Worm (Caenorhabditis elegans) whole organism, L3 larva: Measurements from ENCODE around the gene ddn-1.
A peak's percentile ranks its signal among the peaks of the same experiment; 100 is the strongest.

Source experiments
- ZK546.5 ChIP-seq: sonication (generic microtip); optimal IDR thresholded peaks from 2 replicates; lab custom pipeline; 2017; ENCODE audit warnings: missing biosample characterization, missing genetic modification characterization
- ama-1 ChIP-seq: fragments of 150-350 bp; optimal IDR thresholded peaks from 2 replicates; lab custom pipeline; 2018
- ceh-16 ChIP-seq: sonication (generic microtip); optimal IDR thresholded peaks from 2 replicates; lab custom pipeline; 2017; ENCODE audit warnings: missing biosample characterization, missing genetic modification characterization
- ceh-28 ChIP-seq: fragments of 150-350 bp; optimal IDR thresholded peaks from 2 replicates; lab custom pipeline; 2014; ENCODE audit warnings: missing biosample characterization, missing genetic modification reagents, missing genetic modification characterization
- daf-12 ChIP-seq: fragments of 150-350 bp; optimal IDR thresholded peaks from 2 replicates; lab custom pipeline; 2014; ENCODE audit warnings: missing biosample characterization, missing genetic modification reagents, missing genetic modification characterization
- egl-27 ChIP-seq: sonication (generic microtip); optimal IDR thresholded peaks from 4 replicates; lab custom pipeline; 2017; ENCODE audit warnings: missing biosample characterization, missing genetic modification reagents, missing genetic modification characterization
- egl-5 ChIP-seq: fragments of 150-350 bp; optimal IDR thresholded peaks from 2 replicates; lab custom pipeline; 2017; ENCODE audit warnings: missing biosample characterization, missing genetic modification reagents, missing genetic modification characterization, inconsistent platforms
- elt-1 ChIP-seq: fragments of 150-350 bp; optimal IDR thresholded peaks from 2 replicates; lab custom pipeline; 2014; ENCODE audit warnings: missing biosample characterization, missing genetic modification characterization
- elt-2 ChIP-seq: sonication (generic microtip); optimal IDR thresholded peaks from 2 replicates; lab custom pipeline; 2016; ENCODE audit warnings: missing genetic modification reagents, mild to moderate bottlenecking, missing genetic modification characterization, missing compliant biosample characterization
- fkh-10 ChIP-seq: sonication (generic microtip); optimal IDR thresholded peaks from 2 replicates; lab custom pipeline; 2017; ENCODE audit warnings: missing biosample characterization, missing genetic modification reagents, missing genetic modification characterization
- fkh-2 ChIP-seq: fragments of 150-350 bp; optimal IDR thresholded peaks from 2 replicates; lab custom pipeline; 2014; ENCODE audit warnings: missing biosample characterization, missing genetic modification reagents, missing genetic modification characterization
- hmg-11 ChIP-seq: sonication (generic microtip); optimal IDR thresholded peaks from 2 replicates; lab custom pipeline; 2016; ENCODE audit warnings: missing genetic modification characterization, missing compliant biosample characterization
- jun-1 ChIP-seq: fragments of 150-350 bp; optimal IDR thresholded peaks from 2 replicates; lab custom pipeline; 2014; ENCODE audit warnings: missing biosample characterization, missing genetic modification reagents, missing genetic modification characterization
- lin-15B ChIP-seq: fragments of 150-350 bp; optimal IDR thresholded peaks from 2 replicates; lab custom pipeline; 2014; ENCODE audit warnings: missing biosample characterization, missing genetic modification characterization
- lin-39 ChIP-seq: fragments of 150-350 bp; optimal IDR thresholded peaks from 2 replicates; lab custom pipeline; 2018; ENCODE audit warnings: missing biosample characterization, missing genetic modification reagents, missing genetic modification characterization
- lsy-12 ChIP-seq: sonication (generic microtip); optimal IDR thresholded peaks from 2 replicates; lab custom pipeline; 2016; ENCODE audit warnings: mild to moderate bottlenecking, missing genetic modification characterization, missing compliant biosample characterization
- mdl-1 ChIP-seq: fragments of 150-350 bp; optimal IDR thresholded peaks from 2 replicates; lab custom pipeline; 2014; ENCODE audit warnings: missing biosample characterization, missing genetic modification characterization
- nfya-1 ChIP-seq: sonication (generic microtip); optimal IDR thresholded peaks from 2 replicates; lab custom pipeline; 2017; ENCODE audit warnings: missing genetic modification characterization, mild to moderate bottlenecking, missing compliant biosample characterization, antibody characterized with exemption, moderate library complexity; ENCODE audit not compliant: insufficient read depth
- nhr-11 ChIP-seq: fragments of 150-350 bp; optimal IDR thresholded peaks from 2 replicates; lab custom pipeline; 2014; ENCODE audit warnings: missing biosample characterization, missing genetic modification characterization
- nhr-12 ChIP-seq: fragments of 150-350 bp; optimal IDR thresholded peaks from 2 replicates; lab custom pipeline; 2014; ENCODE audit warnings: missing biosample characterization, missing genetic modification characterization
- nhr-23 ChIP-seq: fragments of 150-350 bp; optimal IDR thresholded peaks from 2 replicates; lab custom pipeline; 2014; ENCODE audit warnings: missing biosample characterization, missing genetic modification reagents, missing genetic modification characterization
- nhr-43 ChIP-seq: sonication (generic microtip); optimal IDR thresholded peaks from 2 replicates; lab custom pipeline; 2016; ENCODE audit warnings: mild to moderate bottlenecking, missing genetic modification characterization, missing compliant biosample characterization; ENCODE audit not compliant: poor library complexity, severe bottlenecking
- nhr-67 ChIP-seq: fragments of 150-350 bp; optimal IDR thresholded peaks from 2 replicates; lab custom pipeline; 2014; ENCODE audit warnings: missing biosample characterization, missing genetic modification characterization
- nhr-76 ChIP-seq: fragments of 150-350 bp; sonication (generic microtip); optimal IDR thresholded peaks from 5 replicates; lab custom pipeline; 2014; ENCODE audit warnings: missing biosample characterization, missing genetic modification characterization
- pha-4 ChIP-seq: fragments of 150-350 bp; optimal IDR thresholded peaks from 2 replicates; lab custom pipeline; 2014; ENCODE audit warnings: missing biosample characterization, missing genetic modification reagents, missing genetic modification characterization
- pqm-1 ChIP-seq: fragments of 150-350 bp; optimal IDR thresholded peaks from 2 replicates; lab custom pipeline; 2017; ENCODE audit warnings: missing biosample characterization, missing genetic modification characterization, inconsistent platforms
- sea-2 ChIP-seq: fragments of 150-350 bp; sonication (generic microtip); optimal IDR thresholded peaks from 4 replicates; lab custom pipeline; 2014; ENCODE audit warnings: missing biosample characterization, missing genetic modification reagents, missing genetic modification characterization
- skn-1 ChIP-seq: fragments of 150-350 bp; optimal IDR thresholded peaks from 2 replicates; lab custom pipeline; 2014; ENCODE audit warnings: missing biosample characterization, missing genetic modification characterization
- snpc-4 ChIP-seq: fragments of 150-350 bp; optimal IDR thresholded peaks from 2 replicates; lab custom pipeline; 2014; ENCODE audit warnings: missing biosample characterization, missing genetic modification characterization
- unc-39 ChIP-seq: sonication (generic microtip); optimal IDR thresholded peaks from 4 replicates; lab custom pipeline; 2017; ENCODE audit warnings: missing biosample characterization, missing genetic modification characterization
- zag-1 ChIP-seq: fragments of 150-350 bp; optimal IDR thresholded peaks from 2 replicates; lab custom pipeline; 2014; ENCODE audit warnings: missing biosample characterization, missing genetic modification characterization
- ztf-11 ChIP-seq: fragments of 150-350 bp; optimal IDR thresholded peaks from 2 replicates; lab custom pipeline; 2014; ENCODE audit warnings: missing biosample characterization, missing genetic modification characterization

ddn-1 gene

ce11 chrV:8796889-8797288 lies 36.6 kb upstream of the ddn-1 start:
- no peak for TF ChIP-seq nhr-76 (tag; lab: Kevin White, UChicago)
- TF ChIP-seq pha-4, result peak; percentile 44

- TF ChIP-seq elt-2 (tag; lab: Kevin White, UChicago) (peak; percentile 25), fkh-10 (GFP tag; lab: Kevin White, UChicago) (no peak)
Measured at ce11 chrV:8796246-8796645, 35.9 kb upstream of the ddn-1 start.

- TF ChIP-seq nhr-12 (tag; lab: Kevin White, UChicago), result no peak
- no peak for TF ChIP-seq egl-27 (tag; lab: Kevin White, UChicago)
- no peak for TF ChIP-seq nhr-43 (tag; lab: Kevin White, UChicago)
- no peak for TF ChIP-seq nhr-67 (tag; lab: Kevin White, UChicago)
- peak; percentile 53 for TF ChIP-seq elt-2 (tag; lab: Kevin White, UChicago)
- TF ChIP-seq ceh-28 (tag; lab: Kevin White, UChicago), result no peak
- peak; percentile 86 for TF ChIP-seq pqm-1 (tag; lab: Kevin White, UChicago)
- TF ChIP-seq ama-1 (lab: Kevin White, UChicago), result no peak
- no peak for TF ChIP-seq egl-5 (tag; lab: Kevin White, UChicago)
- no peak for TF ChIP-seq nhr-76 (tag; lab: Kevin White, UChicago)
Measured at ce11 chrV:8795499-8795898, 35.2 kb upstream of the ddn-1 start.

ce11 chrV:8792814-8793213 lies 32.5 kb upstream of the ddn-1 start:
- TF ChIP-seq daf-12, result no peak
- TF ChIP-seq snpc-4, result no peak
- no peak for TF ChIP-seq ztf-11 (tag; lab: Kevin White, UChicago)
- no peak for TF ChIP-seq nhr-23 (tag; lab: Kevin White, UChicago)
- TF ChIP-seq nhr-76 (tag; lab: Kevin White, UChicago), result no peak
- no peak for TF ChIP-seq fkh-10 (GFP tag; lab: Kevin White, UChicago)
- no peak for TF ChIP-seq pqm-1 (tag; lab: Kevin White, UChicago)
- TF ChIP-seq ceh-16 (tag; lab: Kevin White, UChicago), result no peak
- no peak for TF ChIP-seq nhr-11
- TF ChIP-seq egl-5 (tag; lab: Kevin White, UChicago), result no peak
- TF ChIP-seq elt-1 (tag; lab: Kevin White, UChicago), result no peak
- TF ChIP-seq lsy-12 (tag; lab: Kevin White, UChicago), result no peak
- TF ChIP-seq mdl-1 (tag; lab: Kevin White, UChicago), result no peak
- TF ChIP-seq jun-1 (tag; lab: Kevin White, UChicago), result no peak
- no peak for TF ChIP-seq nfya-1 (tag; lab: Kevin White, UChicago)
- no peak for TF ChIP-seq zag-1 (tag; lab: Kevin White, UChicago)
- no peak for TF ChIP-seq unc-39 (tag; lab: Kevin White, UChicago)
- no peak for TF ChIP-seq fkh-2

ce11 chrV:8789345-8789744 lies 29.0 kb upstream of the ddn-1 start:
- TF ChIP-seq nhr-11, result no peak
- no peak for TF ChIP-seq ZK546.5 (tag; lab: Kevin White, UChicago)
- TF ChIP-seq nhr-12 (tag; lab: Kevin White, UChicago), result no peak
- no peak for TF ChIP-seq jun-1 (tag; lab: Kevin White, UChicago)

- no peak for TF ChIP-seq egl-5 (tag; lab: Kevin White, UChicago)
- TF ChIP-seq elt-2 (tag; lab: Kevin White, UChicago), result no peak
- no peak for TF ChIP-seq sea-2 (GFP tag; lab: Kevin White, UChicago)
- TF ChIP-seq, all 47 proteins: peak for 0
Measured at ce11 chrV:8786245-8786644, 25.9 kb upstream of the ddn-1 start, which contains the start of gene sup-37. TSS of gene sup-37 (plus strand) at chrV:8786545.

ce11 chrV:8785526-8785925 lies 25.2 kb upstream of the ddn-1 start:
- TF ChIP-seq lin-15B, result peak; percentile 10
- no peak for TF ChIP-seq ceh-16 (tag; lab: Kevin White, UChicago)
- peak; percentile 34 for TF ChIP-seq lin-39
- peak; percentile 52 for TF ChIP-seq elt-2 (tag; lab: Kevin White, UChicago)
- peak; percentile 12 for TF ChIP-seq nfya-1 (tag; lab: Kevin White, UChicago)
- peak; percentile 51 for TF ChIP-seq hmg-11 (tag; lab: Kevin White, UChicago)
- TF ChIP-seq snpc-4, result no peak
- TF ChIP-seq skn-1 (tag; lab: Kevin White, UChicago), result no peak
- peak; percentile 31 for TF ChIP-seq pha-4
